Worm (Caenorhabditis elegans) whole organism, L1 larva: ENCODE measurements around the gene ttr-53.

ENCODE experiments used
- F16B12.6 ChIP-seq: fragments of 150-350 bp; optimal IDR thresholded peaks from 2 replicates; lab custom pipeline; 2014; ENCODE audit warnings: missing biosample characterization, missing genetic modification characterization
- ama-1 ChIP-seq: fragments of 150-350 bp; optimal IDR thresholded peaks from 2 replicates; lab custom pipeline; 2014
- ceh-82 ChIP-seq, 3 experiments: fragments of 150-350 bp in 1 of 3; sonication (generic microtip) in 2 of 3; optimal IDR thresholded peaks; 2 replicates each; lab custom pipeline; 2014 to 2017; ENCODE audit warnings: missing biosample characterization in 3 of 3, missing genetic modification characterization in 3 of 3
- dpl-1 ChIP-seq, 3 experiments: fragments of 150-350 bp in 2 of 3; sonication (generic microtip) in 1 of 3; optimal IDR thresholded peaks; 2 replicates each; lab custom pipeline; 2014 to 2017; ENCODE audit warnings: missing biosample characterization in 3 of 3, missing genetic modification characterization in 3 of 3, missing genetic modification reagents in 3 of 3
- fkh-10 ChIP-seq: sonication (generic microtip); optimal IDR thresholded peaks from 2 replicates; lab custom pipeline; 2017; ENCODE audit warnings: missing biosample characterization, missing genetic modification reagents, missing genetic modification characterization
- nhr-11 ChIP-seq: fragments of 150-350 bp; optimal IDR thresholded peaks from 2 replicates; lab custom pipeline; 2014; ENCODE audit warnings: missing biosample characterization, missing genetic modification characterization
- nhr-237 ChIP-seq: fragments of 150-350 bp; optimal IDR thresholded peaks from 2 replicates; lab custom pipeline; 2014; ENCODE audit warnings: missing biosample characterization, missing genetic modification characterization

- TF ChIP-seq ceh-82 (tag; optimal IDR thresholded peaks at IDR 0.05; lab: Kevin White, UChicago), result no peak
- no peak for TF ChIP-seq dpl-1 (GFP tag; optimal IDR thresholded peaks at IDR 0.05; lab: Kevin White, UChicago)
- no peak for TF ChIP-seq nhr-11
- no peak for TF ChIP-seq ama-1
- no peak for TF ChIP-seq fkh-10 (GFP tag; lab: Kevin White, UChicago)
- TF ChIP-seq nhr-237 (tag; lab: Kevin White, UChicago), result no peak
- no peak for TF ChIP-seq F16B12.6 (tag; lab: Kevin White, UChicago)
Measured at ce11 chrIV:10174932-10175732, 17.3 kb downstream of the ttr-53 start.
